Worm (Caenorhabditis elegans) whole organism, late embryonic: ENCODE data around the gene epg-3.

Experiments
- K02D7.2 ChIP-seq: sonication (generic microtip); optimal IDR thresholded peaks from 2 replicates; lab custom pipeline; 2017; ENCODE audit warnings: mild to moderate bottlenecking, missing genetic modification characterization, missing compliant biosample characterization
- ahr-1 ChIP-seq: sonication (generic microtip); optimal IDR thresholded peaks from 2 replicates; lab custom pipeline; 2016; ENCODE audit warnings: missing genetic modification characterization, missing compliant biosample characterization
- ceh-14 ChIP-seq: sonication (generic microtip); optimal IDR thresholded peaks from 2 replicates; lab custom pipeline; 2016; ENCODE audit warnings: missing genotype, missing genetic modification characterization, missing compliant biosample characterization
- ceh-19 ChIP-seq: fragments of 200-800 bp; sonication (Bioruptor generic); optimal IDR thresholded peaks from 2 replicates; lab custom pipeline; 2018; ENCODE audit warnings: mild to moderate bottlenecking, missing genetic modification characterization, missing compliant biosample characterization
- ceh-2 ChIP-seq: sonication (generic microtip); optimal IDR thresholded peaks from 2 replicates; lab custom pipeline; 2016; ENCODE audit warnings: missing genotype, missing genetic modification characterization, missing compliant biosample characterization
- ceh-31 ChIP-seq: sonication (generic microtip); optimal IDR thresholded peaks from 2 replicates; lab custom pipeline; 2016; ENCODE audit warnings: missing genetic modification characterization, missing compliant biosample characterization
- ceh-34 ChIP-seq: sonication (generic microtip); optimal IDR thresholded peaks from 2 replicates; lab custom pipeline; 2016; ENCODE audit warnings: mild to moderate bottlenecking, missing genetic modification characterization, missing compliant biosample characterization
- ceh-48 ChIP-seq: sonication (generic microtip); optimal IDR thresholded peaks from 2 replicates; lab custom pipeline; 2016; ENCODE audit warnings: missing genetic modification characterization, inconsistent platforms, missing compliant biosample characterization
- ceh-6 ChIP-seq: fragments of 200-800 bp; sonication (Bioruptor generic); optimal IDR thresholded peaks from 2 replicates; lab custom pipeline; 2018; ENCODE audit warnings: mild to moderate bottlenecking, missing genetic modification characterization, missing compliant biosample characterization
- ceh-9 ChIP-seq: sonication (generic microtip); optimal IDR thresholded peaks from 2 replicates; lab custom pipeline; 2016; ENCODE audit warnings: mild to moderate bottlenecking, missing genetic modification characterization, inconsistent platforms, missing compliant biosample characterization
- che-1 ChIP-seq: sonication (generic microtip); optimal IDR thresholded peaks from 2 replicates; lab custom pipeline; 2016; ENCODE audit warnings: mild to moderate bottlenecking, missing genetic modification characterization, missing compliant biosample characterization
- dve-1 ChIP-seq: sonication (generic microtip); optimal IDR thresholded peaks from 2 replicates; lab custom pipeline; 2017; ENCODE audit warnings: antibody characterized with exemption, mild to moderate bottlenecking, missing genetic modification characterization, missing compliant biosample characterization
- elt-2 ChIP-seq: sonication (generic microtip); optimal IDR thresholded peaks from 2 replicates; lab custom pipeline; 2016; ENCODE audit warnings: missing genetic modification reagents, missing genetic modification characterization, missing compliant biosample characterization
- ets-4 ChIP-seq: sonication (generic microtip); optimal IDR thresholded peaks from 2 replicates; lab custom pipeline; 2016; ENCODE audit warnings: missing genetic modification characterization, missing compliant biosample characterization
- eyg-1 ChIP-seq: sonication (generic microtip); optimal IDR thresholded peaks from 2 replicates; lab custom pipeline; 2016; ENCODE audit warnings: missing genotype, missing genetic modification characterization, missing compliant biosample characterization
- fax-1 ChIP-seq: sonication (generic microtip); optimal IDR thresholded peaks from 2 replicates; lab custom pipeline; 2016; ENCODE audit warnings: missing genotype, missing genetic modification characterization, missing compliant biosample characterization
- fkh-10 ChIP-seq: fragments of 150-350 bp; optimal IDR thresholded peaks from 2 replicates; lab custom pipeline; 2014; ENCODE audit warnings: missing biosample characterization, missing genetic modification reagents, missing genetic modification characterization
- fkh-6 ChIP-seq: sonication (generic microtip); optimal IDR thresholded peaks from 2 replicates; lab custom pipeline; 2016; ENCODE audit warnings: missing genetic modification characterization, missing compliant biosample characterization
- hlh-15 ChIP-seq: sonication (generic microtip); optimal IDR thresholded peaks from 2 replicates; lab custom pipeline; 2016; ENCODE audit warnings: missing genetic modification characterization, missing compliant biosample characterization
- hlh-30 ChIP-seq: sonication (generic microtip); optimal IDR thresholded peaks from 2 replicates; lab custom pipeline; 2017; ENCODE audit warnings: antibody characterized with exemption, missing genetic modification characterization, missing compliant biosample characterization; ENCODE audit not compliant: insufficient read depth
- hlh-6 ChIP-seq: sonication (generic microtip); optimal IDR thresholded peaks from 2 replicates; lab custom pipeline; 2016; ENCODE audit warnings: missing genotype, missing genetic modification characterization, missing compliant biosample characterization
- mec-3 ChIP-seq: sonication (generic microtip); optimal IDR thresholded peaks from 2 replicates; lab custom pipeline; 2016; ENCODE audit warnings: borderline replicate concordance, missing genetic modification characterization, missing compliant biosample characterization
- nfya-1 ChIP-seq: sonication (generic microtip); optimal IDR thresholded peaks from 2 replicates; lab custom pipeline; 2017; ENCODE audit warnings: missing genetic modification characterization, mild to moderate bottlenecking, missing compliant biosample characterization, antibody characterized with exemption, moderate library complexity
- nhr-11 ChIP-seq: fragments of 150-350 bp; optimal IDR thresholded peaks from 2 replicates; lab custom pipeline; 2014; ENCODE audit warnings: missing biosample characterization, missing genetic modification characterization
- nhr-232 ChIP-seq: sonication (generic microtip); optimal IDR thresholded peaks from 2 replicates; lab custom pipeline; 2016; ENCODE audit warnings: missing genetic modification characterization, missing compliant biosample characterization
- npax-4 ChIP-seq: sonication (generic microtip); optimal IDR thresholded peaks from 2 replicates; lab custom pipeline; 2016; ENCODE audit warnings: missing genetic modification characterization, missing compliant biosample characterization
- pha-4 ChIP-seq: fragments of 150-350 bp; optimal IDR thresholded peaks from 2 replicates; lab custom pipeline; 2018; ENCODE audit warnings: missing biosample characterization, missing genetic modification reagents, missing genetic modification characterization
- pros-1 ChIP-seq: fragments of 150-350 bp; optimal IDR thresholded peaks from 2 replicates; lab custom pipeline; 2014; ENCODE audit warnings: missing biosample characterization, missing genetic modification reagents, missing genetic modification characterization
- ref-2 ChIP-seq: sonication (generic microtip); optimal IDR thresholded peaks from 2 replicates; lab custom pipeline; 2016; ENCODE audit warnings: missing genetic modification characterization, missing compliant biosample characterization
- tbx-2 ChIP-seq: sonication (generic microtip); optimal IDR thresholded peaks from 2 replicates; lab custom pipeline; 2016; ENCODE audit warnings: missing genetic modification characterization, missing compliant biosample characterization
- unc-42 ChIP-seq: sonication (generic microtip); optimal IDR thresholded peaks from 2 replicates; lab custom pipeline; 2016; ENCODE audit warnings: missing genotype, missing genetic modification characterization, missing compliant biosample characterization
- unc-55 ChIP-seq: sonication (generic microtip); optimal IDR thresholded peaks from 2 replicates; lab custom pipeline; 2017; ENCODE audit warnings: missing biosample characterization, missing genetic modification reagents, missing genetic modification characterization
- zip-5 ChIP-seq: sonication (generic microtip); optimal IDR thresholded peaks from 2 replicates; lab custom pipeline; 2016; ENCODE audit warnings: missing genetic modification characterization, missing compliant biosample characterization
- ztf-16 ChIP-seq: sonication (generic microtip); optimal IDR thresholded peaks from 2 replicates; lab custom pipeline; 2017; ENCODE audit warnings: missing genetic modification characterization, missing compliant biosample characterization

epg-3 gene

DNA sequence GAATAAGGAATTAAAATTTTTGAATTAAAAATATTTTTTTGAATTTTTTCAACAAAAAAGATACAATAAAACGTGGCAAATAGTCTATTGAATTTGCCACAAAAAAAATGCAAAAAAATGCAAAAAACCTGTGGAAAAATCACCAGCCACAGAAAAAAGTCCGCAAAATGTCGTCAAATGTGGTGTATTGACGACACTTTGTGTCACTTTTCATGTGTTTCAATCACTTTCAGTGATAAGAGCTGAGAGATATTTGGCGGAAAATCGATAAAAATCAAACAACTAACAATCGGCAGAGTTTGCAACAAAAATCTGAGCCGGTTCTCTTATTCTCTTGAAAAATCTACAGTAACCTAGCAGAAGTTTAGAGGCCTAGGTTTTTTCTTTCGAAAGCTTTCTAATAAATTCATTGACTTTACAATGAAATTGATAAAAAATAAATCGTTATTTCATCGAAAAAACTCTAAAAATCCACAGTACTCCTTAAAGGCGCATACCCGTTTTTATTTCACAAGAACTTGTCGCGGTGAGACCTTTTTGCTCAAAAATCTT, 37.4 kb downstream of the epg-3 start:
- TF ChIP-seq che-1 (tag; lab: Kevin White, UChicago) = no peak
- no peak for TF ChIP-seq ceh-14
- no peak for TF ChIP-seq npax-4 (tag; lab: Kevin White, UChicago)
- TF ChIP-seq unc-55 (GFP tag; lab: Kevin White, UChicago) = peak; percentile 87
- TF ChIP-seq pha-4 = no peak
- TF ChIP-seq ceh-6 (GFP tag; lab: Kevin White, UChicago) = no peak
- TF ChIP-seq nfya-1 (tag; lab: Kevin White, UChicago) = peak; percentile 31
- TF ChIP-seq hlh-30 = no peak
- TF ChIP-seq fkh-10 = no peak
- TF ChIP-seq tbx-2 (tag; lab: Kevin White, UChicago) = no peak

DNA sequence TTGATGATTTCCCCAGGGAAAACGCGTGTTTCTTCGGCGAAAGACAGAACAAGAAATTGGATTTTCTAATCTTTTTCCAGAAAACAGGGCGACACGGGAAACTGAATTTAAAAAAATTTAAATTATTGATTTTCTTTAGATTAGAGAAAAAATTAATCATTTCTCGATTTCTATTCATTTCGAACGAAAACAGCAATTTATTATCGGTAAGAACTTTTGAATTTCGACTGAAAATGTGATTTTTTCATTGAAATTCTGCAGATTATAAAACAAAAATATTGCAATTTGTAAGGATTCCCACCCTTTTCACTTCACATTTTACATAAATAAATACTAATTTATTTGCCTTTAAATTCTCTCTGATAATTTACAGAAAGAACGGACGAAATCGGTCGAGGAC, 37.9 kb downstream of the epg-3 start, which contains the start of gene bckd-1A:
Gene bckd-1A, minus strand, starts transcription at position 101 of the 400 bp plus-strand sequence.
- TF ChIP-seq nhr-232 (tag; lab: Kevin White, UChicago) (no peak), unc-55 (GFP tag; lab: Kevin White, UChicago) (no peak), fkh-6 (tag; lab: Kevin White, UChicago) (no peak), ceh-14 (no peak), ceh-2 (tag; lab: Kevin White, UChicago) (no peak), fax-1 (tag; lab: Kevin White, UChicago) (no peak), ztf-16 (no peak)

DNA sequence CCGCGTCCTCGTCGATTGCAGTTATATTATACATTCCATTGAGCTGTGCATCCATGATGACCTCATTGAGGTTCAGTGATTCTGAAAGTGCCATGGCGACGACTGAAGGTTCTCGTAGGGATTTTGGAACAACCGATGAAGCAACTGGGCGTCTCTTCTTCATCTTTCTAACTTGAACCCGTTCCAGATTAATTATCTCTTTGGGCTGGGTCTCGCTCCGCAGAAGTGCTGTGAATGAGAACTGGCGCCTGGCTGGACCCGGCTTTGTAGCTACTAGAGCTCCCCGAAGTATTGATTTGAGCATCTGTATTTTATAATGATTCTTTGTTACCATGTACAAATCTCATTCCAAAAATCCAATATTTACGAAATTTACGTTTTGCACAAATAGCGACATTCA, 43.0 kb downstream of the epg-3 start, which contains the start of gene ZK1010.2:
Gene ZK1010.2, minus strand, starts transcription at position 304 of the 400 bp plus-strand sequence.
- TF ChIP-seq ets-4 (tag; lab: Kevin White, UChicago) (no peak), hlh-6 (tag; lab: Kevin White, UChicago) (no peak), ahr-1 (tag; lab: Kevin White, UChicago) (no peak), ceh-48 (tag; lab: Kevin White, UChicago) (no peak), eyg-1 (tag; lab: Kevin White, UChicago) (no peak), unc-42 (tag; lab: Kevin White, UChicago) (no peak), nhr-11 (tag; lab: Kevin White, UChicago) (no peak), ceh-31 (tag; lab: Kevin White, UChicago) (no peak), pros-1 (tag; lab: Kevin White, UChicago) (no peak), npax-4 (tag; lab: Kevin White, UChicago) (no peak), ceh-19 (no peak), K02D7.2 (tag; lab: Kevin White, UChicago) (no peak), ceh-34 (tag; lab: Kevin White, UChicago) (no peak), zip-5 (tag; lab: Kevin White, UChicago) (no peak), hlh-15 (tag; lab: Kevin White, UChicago) (no peak), ceh-9 (tag; lab: Kevin White, UChicago) (no peak), mec-3 (tag; lab: Kevin White, UChicago) (no peak)

DNA sequence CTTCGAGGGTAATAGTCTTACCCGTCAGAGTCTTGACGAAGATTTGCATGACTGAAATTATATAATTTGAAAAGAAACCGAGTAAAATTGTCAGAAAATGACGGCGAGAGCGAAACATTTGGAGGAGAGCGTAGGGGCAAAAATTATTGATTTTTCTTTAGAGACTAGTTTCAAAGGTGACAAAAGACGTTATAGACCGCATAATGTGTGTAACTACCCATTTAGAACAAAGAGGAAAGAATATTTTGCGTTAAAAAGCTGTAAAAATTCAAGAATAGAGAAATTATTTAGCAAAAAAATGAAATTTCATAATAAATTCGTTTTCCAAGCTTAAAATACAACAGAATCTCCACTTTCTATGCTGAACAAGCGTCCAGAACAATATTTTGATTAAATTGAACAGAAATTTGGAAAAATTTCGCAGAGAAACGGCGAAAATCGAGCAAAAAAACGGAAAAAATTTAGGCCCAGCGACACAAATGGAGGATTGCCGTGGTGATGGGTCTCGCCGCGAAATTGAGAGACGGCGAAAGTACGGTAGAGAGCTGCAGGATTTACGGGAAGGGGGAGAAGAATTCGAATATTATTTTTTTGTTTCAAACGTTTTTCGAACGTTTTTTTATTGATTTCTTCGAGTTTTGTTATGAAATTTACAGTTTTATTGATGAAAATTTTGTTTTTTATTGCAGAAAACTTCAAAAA, 44.1 kb downstream of the epg-3 start, which contains the start of the genes ubq-2 and frg-1:
Gene ubq-2, minus strand, starts transcription at position 51 of the 702 bp plus-strand sequence.
Gene frg-1, plus strand, starts transcription at position 690 of the 702 bp plus-strand sequence.
- TF ChIP-seq ceh-48 (tag; lab: Kevin White, UChicago) (peak; percentile 56), ref-2 (tag; lab: Kevin White, UChicago) (no peak), elt-2 (peak; percentile 17), dve-1 (peak; percentile 2), hlh-15 (tag; lab: Kevin White, UChicago) (no peak), nfya-1 (tag; lab: Kevin White, UChicago) (peak; percentile 92), ceh-34 (tag; lab: Kevin White, UChicago) (peak; percentile 0), ceh-31 (tag; lab: Kevin White, UChicago) (peak; percentile 29), tbx-2 (tag; lab: Kevin White, UChicago) (peak; percentile 6)
